Worm (Caenorhabditis elegans): Measurements from ENCODE around the gene Y116F11A.1.

- TF ChIP-seq hlh-1 (tag; optimal IDR thresholded peaks at IDR 0.05) (peak; percentile 21), blmp-1 (tag; optimal IDR thresholded peaks at IDR 0.05) (no peak), lsy-2 (tag; optimal IDR thresholded peaks at IDR 0.05) (no peak), pha-4 (tag; optimal IDR thresholded peaks at IDR 0.05) (no peak), zip-8 (tag; optimal IDR thresholded peaks at IDR 0.05) (no peak), unc-39 (tag; optimal IDR thresholded peaks at IDR 0.05) (no peak), snpc-4 (tag; optimal IDR thresholded peaks at IDR 0.05) (no peak), lin-13 (tag; optimal IDR thresholded peaks at IDR 0.05) (no peak), mls-2 (tag; optimal IDR thresholded peaks at IDR 0.05) (no peak), nhr-28 (tag; optimal IDR thresholded peaks at IDR 0.05) (no peak), mep-1 (tag; optimal IDR thresholded peaks at IDR 0.05) (no peak), M03D4.4 (tag; optimal IDR thresholded peaks at IDR 0.05) (no peak), tbx-8 (GFP tag; optimal IDR thresholded peaks at IDR 0.05) (no peak), ces-1 (GFP tag; optimal IDR thresholded peaks at IDR 0.05) (no peak)
These were observed 12.4 kb upstream of the Y116F11A.1 start for ce11 chrV:19717933-19718332.
